Worm (Caenorhabditis elegans) whole organism, L1 larva: ENCODE results near the gene nmy-1.

Source experiments
- C16A3.4 ChIP-seq: fragments of 150-350 bp; optimal IDR thresholded peaks from 2 replicates; lab custom pipeline; 2014; ENCODE audit warnings: missing biosample characterization, missing genetic modification characterization
- alr-1 ChIP-seq: fragments of 200-800 bp; sonication (Bioruptor generic); optimal IDR thresholded peaks from 2 replicates; lab custom pipeline; 2018; ENCODE audit warnings: borderline replicate concordance, mild to moderate bottlenecking, missing genetic modification characterization, missing compliant biosample characterization
- aly-2 ChIP-seq: fragments of 150-350 bp; optimal IDR thresholded peaks from 2 replicates; lab custom pipeline; 2014; ENCODE audit warnings: missing biosample characterization, missing genetic modification characterization
- blmp-1 ChIP-seq: fragments of 150-350 bp; optimal IDR thresholded peaks from 2 replicates; lab custom pipeline; 2014; ENCODE audit warnings: missing biosample characterization, missing genetic modification characterization
- ceh-90 ChIP-seq: sonication (generic microtip); optimal IDR thresholded peaks from 2 replicates; lab custom pipeline; 2016; ENCODE audit warnings: missing genetic modification characterization, missing compliant biosample characterization
- ces-1 ChIP-seq: fragments of 150-350 bp; optimal IDR thresholded peaks from 2 replicates; lab custom pipeline; 2014; ENCODE audit warnings: missing biosample characterization, missing genetic modification reagents, missing genetic modification characterization
- efl-1 ChIP-seq, 4 experiments: fragments of 150-350 bp; optimal IDR thresholded peaks in 3 of 4; peaks in 1 of 4; 1 replicate in 1 of 4; 2 replicates in 3 of 4; lab custom pipeline; 2014; ENCODE audit warnings: missing biosample characterization in 2 of 4, missing genetic modification characterization in 2 of 4, missing genetic modification reagents in 2 of 4
- efl-3 ChIP-seq: fragments of 200-800 bp; sonication (Bioruptor generic); optimal IDR thresholded peaks from 2 replicates; lab custom pipeline; 2018; ENCODE audit warnings: mild to moderate bottlenecking, missing genetic modification characterization, missing compliant biosample characterization
- egl-27 ChIP-seq, 2 experiments: fragments of 150-350 bp in 1 of 2; sonication (generic microtip); optimal IDR thresholded peaks; 3 replicates each; lab custom pipeline; 2017 to 2018; ENCODE audit warnings: missing biosample characterization in 2 of 2, missing genetic modification characterization in 2 of 2, missing genetic modification reagents in 2 of 2
- elt-2 ChIP-seq: sonication (generic microtip); optimal IDR thresholded peaks from 2 replicates; lab custom pipeline; 2016; ENCODE audit warnings: missing genetic modification characterization, mild to moderate bottlenecking, inconsistent platforms, missing compliant biosample characterization, missing genetic modification reagents
- fkh-8 ChIP-seq: sonication (generic microtip); optimal IDR thresholded peaks from 2 replicates; lab custom pipeline; 2016; ENCODE audit warnings: mild to moderate bottlenecking, missing genetic modification characterization, missing compliant biosample characterization
- grh-1 ChIP-seq: fragments of 200-800 bp; sonication (Bioruptor generic); IDR thresholded peaks from 2 replicates; pipeline ENCODE4 v1.3.6; 2022; ENCODE audit warnings: missing genetic modification reagents, missing genetic modification characterization, missing compliant biosample characterization
- hlh-4 ChIP-seq: sonication (generic microtip); optimal IDR thresholded peaks from 2 replicates; lab custom pipeline; 2016; ENCODE audit warnings: mild to moderate bottlenecking, missing genetic modification characterization, missing compliant biosample characterization
- irx-1 ChIP-seq: sonication (generic microtip); optimal IDR thresholded peaks from 2 replicates; lab custom pipeline; 2016; ENCODE audit warnings: missing genetic modification characterization, missing compliant biosample characterization
- lin-14 ChIP-seq: fragments of 200-800 bp; sonication (Bioruptor generic); optimal IDR thresholded peaks from 2 replicates; lab custom pipeline; 2018; ENCODE audit warnings: mild to moderate bottlenecking, missing genetic modification characterization, moderate library complexity, missing compliant biosample characterization
- lin-15B ChIP-seq: fragments of 150-350 bp; sonication (generic microtip); optimal IDR thresholded peaks from 3 replicates; lab custom pipeline; 2014; ENCODE audit warnings: missing biosample characterization, missing genetic modification characterization
- lin-35 ChIP-seq, 2 experiments: fragments of 150-350 bp; optimal IDR thresholded peaks; 2 replicates each; lab custom pipeline; 2014; ENCODE audit warnings: missing biosample characterization in 2 of 2, missing genetic modification characterization in 2 of 2, missing genetic modification reagents in 2 of 2
- mep-1 ChIP-seq: fragments of 150-350 bp; optimal IDR thresholded peaks from 2 replicates; lab custom pipeline; 2014; ENCODE audit warnings: missing biosample characterization, missing genetic modification characterization
- nhr-20 ChIP-seq: sonication (generic microtip); optimal IDR thresholded peaks from 2 replicates; lab custom pipeline; 2016; ENCODE audit warnings: mild to moderate bottlenecking, missing genetic modification characterization, missing compliant biosample characterization
- nhr-28 ChIP-seq: fragments of 150-350 bp; optimal IDR thresholded peaks from 2 replicates; lab custom pipeline; 2014; ENCODE audit warnings: missing biosample characterization, missing genetic modification characterization
- nhr-47 ChIP-seq: sonication (generic microtip); optimal IDR thresholded peaks from 2 replicates; lab custom pipeline; 2016; ENCODE audit warnings: mild to moderate bottlenecking, missing genetic modification characterization, moderate library complexity, missing compliant biosample characterization
- nhr-84 ChIP-seq: sonication (generic microtip); optimal IDR thresholded peaks from 2 replicates; lab custom pipeline; 2017; ENCODE audit warnings: missing biosample characterization, missing genetic modification characterization
- nhr-85 ChIP-seq: sonication (generic microtip); peaks from one replicate; lab custom pipeline; 2016; ENCODE audit warnings: missing genetic modification characterization, inconsistent platforms, missing compliant biosample characterization
- skn-1 ChIP-seq: fragments of 150-350 bp; optimal IDR thresholded peaks from 2 replicates; lab custom pipeline; 2014; ENCODE audit warnings: missing biosample characterization, missing genetic modification characterization
- sup-37 ChIP-seq: fragments of 200-800 bp; sonication (Bioruptor generic); optimal IDR thresholded peaks from 2 replicates; lab custom pipeline; 2018; ENCODE audit warnings: mild to moderate bottlenecking, missing genetic modification characterization, missing compliant biosample characterization
- swsn-7 ChIP-seq: sonication (generic microtip); optimal IDR thresholded peaks from 2 replicates; lab custom pipeline; 2016; ENCODE audit warnings: missing genetic modification characterization, missing compliant biosample characterization
- tbx-2 ChIP-seq: sonication (generic microtip); optimal IDR thresholded peaks from 2 replicates; lab custom pipeline; 2016; ENCODE audit warnings: missing genetic modification characterization, missing compliant biosample characterization
- tlp-1 ChIP-seq: fragments of 150-350 bp; optimal IDR thresholded peaks from 2 replicates; lab custom pipeline; 2014; ENCODE audit warnings: missing biosample characterization, missing genetic modification characterization
- unc-62 ChIP-seq: fragments of 150-350 bp; optimal IDR thresholded peaks from 2 replicates; lab custom pipeline; 2014; ENCODE audit warnings: missing biosample characterization, missing genetic modification reagents, missing genetic modification characterization
- unc-98 ChIP-seq: fragments of 200-800 bp; sonication (Bioruptor generic); IDR thresholded peaks from 2 replicates; pipeline ENCODE4 v1.3.6; 2022; ENCODE audit warnings: missing genetic modification characterization, missing compliant biosample characterization
- vab-15 ChIP-seq: sonication (generic microtip); optimal IDR thresholded peaks from 2 replicates; lab custom pipeline; 2017; ENCODE audit warnings: missing genotype, mild to moderate bottlenecking, missing genetic modification characterization, missing compliant biosample characterization
- zag-1 ChIP-seq: fragments of 150-350 bp; optimal IDR thresholded peaks from 2 replicates; lab custom pipeline; 2014; ENCODE audit warnings: missing biosample characterization, missing genetic modification characterization
- ztf-4 ChIP-seq: fragments of 150-350 bp; optimal IDR thresholded peaks from 2 replicates; lab custom pipeline; 2014; ENCODE audit warnings: missing biosample characterization, missing genetic modification characterization

Gene nmy-1

DNA sequence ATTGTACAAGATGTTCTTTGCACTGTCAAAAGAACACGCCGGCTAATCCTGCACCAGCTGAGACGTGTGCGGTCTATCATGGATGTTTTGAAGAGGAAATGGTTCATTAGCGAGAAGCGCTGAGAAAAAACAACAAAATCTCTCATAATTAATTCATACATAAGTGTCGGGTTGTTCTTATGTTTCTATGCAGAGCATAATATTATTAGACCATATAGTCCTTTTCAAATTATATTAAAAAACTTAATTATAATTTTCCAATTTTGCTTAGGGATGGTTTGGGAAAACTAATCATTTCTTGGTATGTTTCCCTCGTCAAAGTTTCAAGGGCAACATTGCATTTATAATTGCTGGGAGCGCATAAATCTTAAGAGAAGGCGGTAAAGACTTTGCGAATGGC lies 12.4 kb downstream of the nmy-1 start:
- TF ChIP-seq nhr-20 (tag; lab: Kevin White, UChicago) (no peak), lin-15B (tag; lab: Kevin White, UChicago) (no peak), mep-1 (tag; lab: Kevin White, UChicago) (no peak), tlp-1 (no peak), tbx-2 (tag; lab: Kevin White, UChicago) (no peak), nhr-28 (tag; lab: Kevin White, UChicago) (no peak), nhr-84 (no peak)

DNA sequence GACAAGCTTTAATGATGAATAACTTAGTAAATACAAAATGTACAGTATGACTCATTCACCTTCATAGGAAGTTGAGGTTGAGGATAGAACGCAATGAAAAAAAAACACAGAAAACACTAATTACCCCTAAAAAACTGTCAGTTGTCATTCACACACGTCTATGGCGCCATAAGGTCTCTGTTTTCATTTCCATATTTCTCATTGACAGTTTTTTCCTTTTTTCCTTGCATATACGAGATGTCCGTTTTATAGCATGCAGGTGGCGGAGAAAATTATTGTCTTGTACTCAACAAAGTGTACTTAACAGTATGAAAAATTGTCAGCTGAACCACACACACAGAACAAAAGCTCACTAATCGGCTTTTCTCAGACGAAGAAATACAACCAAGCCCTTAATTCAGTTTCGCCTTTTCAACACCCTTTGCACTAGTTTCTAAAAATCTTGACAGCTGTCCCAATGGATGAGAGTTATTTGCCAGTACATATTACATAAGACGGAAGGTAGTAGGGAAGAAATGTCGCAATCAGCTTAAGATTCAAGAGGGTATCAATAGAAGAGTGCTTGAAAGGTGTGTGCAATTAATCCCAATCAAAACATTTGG lies 13.4 kb downstream of the nmy-1 start:
- TF ChIP-seq elt-2 (no peak), fkh-8 (no peak), ceh-90 (no peak), ces-1 (GFP tag; lab: Kevin White, UChicago) (no peak), skn-1 (tag; lab: Kevin White, UChicago) (no peak), irx-1 (tag; lab: Kevin White, UChicago) (no peak), aly-2 (no peak), sup-37 (GFP tag; lab: Kevin White, UChicago) (no peak)

DNA sequence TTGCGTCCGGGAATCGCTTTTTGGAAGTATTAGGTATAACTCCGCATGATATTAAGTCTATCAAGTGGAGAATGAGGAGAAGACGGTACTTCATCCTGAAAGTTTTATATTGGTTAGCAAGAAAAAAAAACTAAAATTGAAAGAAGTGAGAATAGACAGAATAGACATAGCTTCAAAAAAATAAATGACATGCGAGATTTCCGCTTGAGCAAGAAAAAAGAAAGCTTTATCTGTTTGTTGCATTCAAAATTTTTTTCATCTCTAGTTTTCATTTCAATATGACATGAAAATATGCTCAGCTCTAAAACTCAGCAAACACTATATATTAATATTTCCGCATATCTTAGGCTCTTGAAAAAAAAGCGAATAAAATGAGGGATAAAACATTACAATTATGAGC lies 14.6 kb downstream of the nmy-1 start, which contains the start of gene hst-3.2:
TSS of gene hst-3.2 (minus strand) at position 101 of the 400 bp plus-strand sequence.
- no peak for TF ChIP-seq ztf-4
- TF ChIP-seq efl-3 (GFP tag; lab: Kevin White, UChicago) = no peak
- TF ChIP-seq nhr-47 = no peak
- no peak for TF ChIP-seq egl-27 (tag; optimal IDR thresholded peaks at IDR 0.05; lab: Kevin White, UChicago)
- no peak for TF ChIP-seq fkh-8
- no peak for TF ChIP-seq unc-62

DNA sequence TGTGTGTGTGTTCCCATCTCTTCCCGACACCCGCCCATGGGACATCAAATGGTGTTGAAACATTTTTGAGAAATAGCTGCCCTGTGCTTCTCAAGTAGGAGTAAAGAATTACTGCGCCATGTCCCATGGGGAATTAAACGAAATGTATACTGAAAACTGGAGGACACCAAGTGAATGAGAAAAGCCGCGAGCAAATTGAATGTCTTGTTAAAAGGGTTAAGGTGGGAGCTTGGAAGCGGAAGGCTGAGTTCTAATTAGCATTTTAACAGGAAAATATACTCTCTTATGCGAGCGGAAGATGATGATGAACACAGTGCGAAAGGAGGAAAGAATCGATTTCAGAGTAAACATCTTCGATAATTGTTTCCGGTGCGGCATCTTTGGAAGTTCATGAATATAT lies 15.1 kb downstream of the nmy-1 start:
- TF ChIP-seq lin-14 (GFP tag; lab: Kevin White, UChicago) (peak; percentile 33), tbx-2 (tag; lab: Kevin White, UChicago) (peak; percentile 24), ces-1 (GFP tag; lab: Kevin White, UChicago) (no peak)

DNA sequence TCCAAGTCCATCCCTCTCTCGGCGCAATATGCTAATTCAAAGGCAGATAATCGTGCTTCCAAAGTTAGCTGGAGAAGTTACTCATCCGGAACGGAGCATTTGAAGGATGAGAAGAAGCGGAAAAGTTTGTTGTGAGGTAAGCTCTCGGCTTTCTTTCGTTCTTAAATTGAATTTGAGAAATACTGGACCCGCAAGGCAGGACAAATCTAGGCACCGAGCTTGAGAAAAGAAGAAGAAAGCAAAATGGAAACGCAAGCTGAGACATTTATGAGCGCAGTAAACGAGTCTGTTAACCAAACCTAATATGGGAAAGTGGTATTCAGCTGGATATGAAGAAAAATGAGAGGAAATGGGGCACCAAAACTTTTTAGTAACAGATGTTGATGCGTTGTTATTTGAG lies 16.6 kb downstream of the nmy-1 start:
- TF ChIP-seq efl-1 (optimal IDR thresholded peaks at IDR 0.05; lab: Kevin White, UChicago) (no peak), efl-1 (GFP tag; optimal IDR thresholded peaks at IDR 0.05 in 1 of 2; lab: Kevin White, UChicago) (peak in 1 of 2 experiments; percentile 56), C16A3.4 (no peak), alr-1 (tag; lab: Kevin White, UChicago) (no peak), lin-14 (GFP tag; lab: Kevin White, UChicago) (peak; percentile 24), lin-35 (GFP tag; optimal IDR thresholded peaks at IDR 0.05; lab: Kevin White, UChicago) (no peak)

DNA sequence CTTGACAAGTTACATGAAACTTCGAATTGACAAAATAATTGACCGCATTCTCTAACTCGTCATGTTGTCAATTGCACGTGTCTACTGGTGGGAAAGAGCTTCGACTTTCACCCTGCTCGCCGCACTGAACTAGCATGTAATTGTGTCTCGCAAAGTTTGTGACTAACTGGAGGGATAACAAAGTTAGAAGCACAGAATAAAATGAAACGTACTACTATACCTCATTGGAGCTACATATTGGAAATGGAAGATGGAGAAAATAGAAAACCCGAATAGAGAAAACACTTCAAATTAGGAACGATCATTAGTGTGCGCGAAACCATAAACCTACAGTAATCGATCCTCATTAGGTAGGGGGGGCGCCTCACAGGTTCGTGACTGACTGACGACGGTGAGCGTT lies 18.2 kb downstream of the nmy-1 start:
- no peak for TF ChIP-seq tbx-2 (tag; lab: Kevin White, UChicago)
- TF ChIP-seq grh-1 = no peak
- no peak for TF ChIP-seq hlh-4 (tag; lab: Kevin White, UChicago)
- peak; percentile 11 for TF ChIP-seq lin-14 (GFP tag; lab: Kevin White, UChicago)
- TF ChIP-seq C16A3.4 = no peak
- no peak for TF ChIP-seq zag-1
- no peak for TF ChIP-seq blmp-1 (tag; lab: Kevin White, UChicago)
- TF ChIP-seq, all 84 proteins: peak for 1

DNA sequence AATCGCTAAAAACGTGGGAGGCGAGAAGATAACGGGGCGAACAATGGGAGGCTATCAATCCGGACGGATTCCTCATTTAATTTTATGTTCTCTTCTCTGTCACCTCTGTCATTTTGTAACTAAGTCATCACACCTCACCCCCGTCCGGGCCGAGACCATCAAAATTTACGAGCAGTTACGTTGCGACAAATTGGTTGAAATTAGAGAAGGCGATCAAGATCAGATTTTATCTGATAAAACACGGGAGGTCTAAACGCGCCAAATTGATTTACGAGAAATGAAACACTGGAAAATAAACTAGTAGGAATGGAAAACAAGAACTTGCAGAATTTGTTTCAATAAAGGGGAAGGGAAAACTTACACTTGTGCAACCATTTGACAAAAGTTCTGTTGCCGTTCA lies 18.8 kb downstream of the nmy-1 start:
- TF ChIP-seq efl-1 (optimal IDR thresholded peaks at IDR 0.05; lab: Kevin White, UChicago) (no peak), efl-1 (GFP tag; optimal IDR thresholded peaks at IDR 0.05 in 1 of 2; lab: Kevin White, UChicago) (peak in 1 of 2 experiments; percentile 75), nhr-85 (tag; lab: Kevin White, UChicago) (peak; percentile 71), nhr-84 (no peak), unc-98 (GFP tag; lab: Robert Waterston, UW) (no peak), swsn-7 (no peak), vab-15 (tag; lab: Kevin White, UChicago) (no peak)
